Fruit fly (Drosophila melanogaster) whole organism, embryonic: Measurements from ENCODE around the gene CG8958.
A peak's percentile ranks its signal among the peaks of the same experiment; 100 is the strongest.

ENCODE experiments used
- Atf-2 ChIP-seq: fragments of 200-800 bp; sonication (Bioruptor generic); optimal IDR thresholded peaks from 2 replicates; lab custom pipeline; 2016; ENCODE audit warnings: missing biosample characterization, missing genetic modification characterization
- B-H2 ChIP-seq: fragments of 200-800 bp; sonication (Bioruptor generic); optimal IDR thresholded peaks from 2 replicates; lab custom pipeline; 2018; ENCODE audit warnings: missing biosample characterization, mild to moderate bottlenecking, missing genetic modification characterization
- Blimp-1 ChIP-seq: fragments of 200-800 bp; sonication (Bioruptor generic); optimal IDR thresholded peaks from 3 replicates; lab custom pipeline; 2018; ENCODE audit warnings: missing biosample characterization, missing genetic modification characterization, mild to moderate bottlenecking, moderate library complexity, missing genetic modification reagents
- CG11398 ChIP-seq: fragments of 200-800 bp; sonication (Bioruptor generic); optimal IDR thresholded peaks from 2 replicates; lab custom pipeline; 2016; ENCODE audit warnings: missing biosample characterization, missing genetic modification characterization
- CG12155 ChIP-seq: fragments of 200-800 bp; sonication (Bioruptor generic); optimal IDR thresholded peaks from 3 replicates; lab custom pipeline; 2016; ENCODE audit warnings: missing biosample characterization, missing genetic modification characterization
- CG1603 ChIP-seq: fragments of 200-800 bp; sonication (Bioruptor generic); optimal IDR thresholded peaks from 2 replicates; lab custom pipeline; 2019; ENCODE audit warnings: missing biosample characterization, mild to moderate bottlenecking, missing genetic modification characterization, moderate library complexity
- CG1647 ChIP-seq: fragments of 200-800 bp; sonication (Bioruptor generic); optimal IDR thresholded peaks from 3 replicates; lab custom pipeline; 2016; ENCODE audit warnings: missing biosample characterization, missing genetic modification characterization
- CG17912 ChIP-seq: fragments of 200-800 bp; sonication (Bioruptor generic); optimal IDR thresholded peaks from 2 replicates; lab custom pipeline; 2018; ENCODE audit warnings: missing biosample characterization, mild to moderate bottlenecking, missing genetic modification characterization
- CG18764 ChIP-seq: fragments of 200-800 bp; sonication (Bioruptor generic); optimal IDR thresholded peaks from 3 replicates; lab custom pipeline; 2016; ENCODE audit warnings: missing biosample characterization, missing genetic modification characterization
- CG2120 ChIP-seq: fragments of 200-800 bp; sonication (Bioruptor generic); optimal IDR thresholded peaks from 3 replicates; lab custom pipeline; 2016; ENCODE audit warnings: missing biosample characterization, missing genetic modification characterization
- CG8089 ChIP-seq: fragments of 200-800 bp; sonication (Bioruptor generic); optimal IDR thresholded peaks from 3 replicates; lab custom pipeline; 2016; ENCODE audit warnings: missing biosample characterization, missing genetic modification characterization
- CG8944 ChIP-seq: fragments of 200-800 bp; sonication (Bioruptor generic); optimal IDR thresholded peaks from 3 replicates; lab custom pipeline; 2016; ENCODE audit warnings: missing biosample characterization, missing genetic modification characterization
- CTCF ChIP-seq: fragments of 200-800 bp; sonication (Bioruptor generic); optimal IDR thresholded peaks from 2 replicates; lab custom pipeline; 2017; ENCODE audit warnings: missing biosample characterization, mild to moderate bottlenecking, missing genetic modification characterization, moderate library complexity
- Gug ChIP-seq: fragments of 200-800 bp; sonication (Bioruptor generic); IDR thresholded peaks from 4 replicates; pipeline ENCODE4 v1.3.6; 2022; ENCODE audit warnings: missing biosample characterization, missing genetic modification characterization
- Kr ChIP-seq: fragments of 200-800 bp; sonication (Bioruptor generic); optimal IDR thresholded peaks from 2 replicates; lab custom pipeline; 2017; ENCODE audit warnings: missing biosample characterization, mild to moderate bottlenecking, missing genetic modification characterization
- NC2β ChIP-seq: fragments of 200-800 bp; sonication (Bioruptor generic); optimal IDR thresholded peaks from 2 replicates; lab custom pipeline; 2016; ENCODE audit warnings: missing biosample characterization, missing genetic modification characterization
- NK7.1 ChIP-seq: fragments of 200-800 bp; sonication (Bioruptor generic); optimal IDR thresholded peaks from 3 replicates; lab custom pipeline; 2016; ENCODE audit warnings: missing biosample characterization, missing genetic modification characterization
- Side ChIP-seq: fragments of 200-800 bp; sonication (Bioruptor generic); optimal IDR thresholded peaks from 2 replicates; lab custom pipeline; 2016; ENCODE audit warnings: missing biosample characterization, missing genetic modification characterization
- Six4 ChIP-seq: fragments of 200-800 bp; sonication (Bioruptor generic); optimal IDR thresholded peaks from 2 replicates; lab custom pipeline; 2016; ENCODE audit warnings: missing biosample characterization, missing genetic modification characterization
- Xrp1 ChIP-seq: fragments of 200-800 bp; sonication (Bioruptor generic); IDR thresholded peaks from 2 replicates; pipeline ENCODE4 v1.3.6; 2022; ENCODE audit warnings: missing biosample characterization, missing genetic modification characterization
- YL-1 ChIP-seq: fragments of 200-800 bp; sonication (Bioruptor generic); optimal IDR thresholded peaks from 3 replicates; lab custom pipeline; 2017; ENCODE audit warnings: missing biosample characterization, mild to moderate bottlenecking, missing genetic modification characterization
- az2 ChIP-seq: fragments of 200-800 bp; sonication (Bioruptor generic); optimal IDR thresholded peaks from 3 replicates; lab custom pipeline; 2016; ENCODE audit warnings: missing biosample characterization, missing genetic modification characterization
- bowl ChIP-seq: fragments of 200-800 bp; sonication (Bioruptor generic); IDR thresholded peaks from 2 replicates; pipeline ENCODE4 v1.3.6; 2022; ENCODE audit warnings: missing biosample characterization, missing genetic modification characterization
- bsh ChIP-seq, 2 experiments: fragments of 200-800 bp; sonication (Bioruptor generic); optimal IDR thresholded peaks; 2 replicates each; lab custom pipeline; 2017 to 2018; ENCODE audit warnings: mild to moderate bottlenecking in 2 of 2, missing biosample characterization in 2 of 2, missing genetic modification characterization in 2 of 2, moderate library complexity in 1 of 2
- btn ChIP-seq: fragments of 200-800 bp; sonication (Bioruptor generic); optimal IDR thresholded peaks from 2 replicates; lab custom pipeline; 2016; ENCODE audit warnings: missing biosample characterization, missing genetic modification characterization
- cad ChIP-seq: fragments of >200 bp; optimal IDR thresholded peaks from 2 replicates; lab custom pipeline; 2017; ENCODE audit warnings: missing biosample characterization, missing genetic modification characterization
- chinmo ChIP-seq: fragments of 200-800 bp; sonication (Bioruptor generic); IDR thresholded peaks from 4 replicates; pipeline ENCODE4 v1.3.6; 2022; ENCODE audit warnings: missing biosample characterization, missing genetic modification characterization; ENCODE audit not compliant: partially characterized antibody
- cwo ChIP-seq: fragments of 200-800 bp; sonication (Bioruptor generic); optimal IDR thresholded peaks from 3 replicates; lab custom pipeline; 2017; ENCODE audit warnings: missing biosample characterization, missing genetic modification characterization, mild to moderate bottlenecking, moderate library complexity, missing genetic modification reagents
- dmrt99B ChIP-seq: fragments of 200-800 bp; sonication (Bioruptor generic); optimal IDR thresholded peaks from 2 replicates; lab custom pipeline; 2018; ENCODE audit warnings: missing biosample characterization, mild to moderate bottlenecking, missing genetic modification characterization, moderate library complexity
- fd64A ChIP-seq: fragments of 200-800 bp; sonication (Bioruptor generic); optimal IDR thresholded peaks from 3 replicates; lab custom pipeline; 2018; ENCODE audit warnings: missing biosample characterization, mild to moderate bottlenecking, missing genetic modification characterization
- gcm ChIP-seq: fragments of 200-800 bp; sonication (Bioruptor generic); optimal IDR thresholded peaks from 2 replicates; lab custom pipeline; 2019; ENCODE audit warnings: missing biosample characterization, mild to moderate bottlenecking, missing genetic modification characterization, moderate library complexity
- ham ChIP-seq: fragments of 200-800 bp; sonication (Bioruptor generic); IDR thresholded peaks from 2 replicates; pipeline ENCODE4 v1.3.6; 2022; ENCODE audit warnings: missing biosample characterization, missing genetic modification characterization
- hbn ChIP-seq: fragments of 200-800 bp; sonication (Bioruptor generic); IDR thresholded peaks from 2 replicates; pipeline ENCODE4 v1.3.6; 2022; ENCODE audit warnings: missing biosample characterization, missing genetic modification characterization; ENCODE audit not compliant: partially characterized antibody
- ind ChIP-seq: fragments of 200-800 bp; sonication (Bioruptor generic); optimal IDR thresholded peaks from 3 replicates; lab custom pipeline; 2016; ENCODE audit warnings: missing biosample characterization, missing genetic modification characterization
- ken ChIP-seq: fragments of 200-800 bp; sonication (Bioruptor generic); IDR thresholded peaks from 3 replicates; pipeline ENCODE4 v1.3.6; 2022; ENCODE audit warnings: missing biosample characterization, missing genetic modification characterization
- lab ChIP-seq: fragments of 200-800 bp; sonication (Bioruptor generic); optimal IDR thresholded peaks from 3 replicates; lab custom pipeline; 2017; ENCODE audit warnings: missing biosample characterization, missing genetic modification characterization, mild to moderate bottlenecking, moderate library complexity, missing genetic modification reagents
- lilli ChIP-seq: fragments of 200-800 bp; sonication (Bioruptor generic); optimal IDR thresholded peaks from 3 replicates; lab custom pipeline; 2016; ENCODE audit warnings: missing biosample characterization, missing genetic modification characterization
- lmd ChIP-seq: fragments of 200-800 bp; sonication (Bioruptor generic); IDR thresholded peaks from 2 replicates; pipeline ENCODE4 v1.3.6; 2022; ENCODE audit warnings: missing biosample characterization, missing genetic modification characterization
- mam ChIP-seq: fragments of 200-800 bp; sonication (Bioruptor generic); optimal IDR thresholded peaks from 3 replicates; lab custom pipeline; 2016; ENCODE audit warnings: missing biosample characterization, missing genetic modification characterization
- nau ChIP-seq: fragments of 200-800 bp; sonication (Bioruptor generic); optimal IDR thresholded peaks from 3 replicates; lab custom pipeline; 2017; ENCODE audit warnings: missing biosample characterization, mild to moderate bottlenecking, missing genetic modification characterization, missing genetic modification reagents
- pan ChIP-seq, 4 experiments: fragments of >200 bp in 3 of 4; fragments of 200-800 bp in 1 of 4; sonication (Bioruptor generic) in 1 of 4; optimal IDR thresholded peaks in 3 of 4; IDR thresholded peaks in 1 of 4; 2 replicates each; pipeline versions ENCODE4 v1.3.6 to Lab custom; 2017 to 2022; ENCODE audit warnings: missing biosample characterization in 2 of 4, missing genetic modification characterization in 2 of 4, mixed read lengths in 1 of 4
- phol ChIP-seq: fragments of 200-800 bp; sonication (Bioruptor generic); optimal IDR thresholded peaks from 3 replicates; lab custom pipeline; 2018; ENCODE audit warnings: missing biosample characterization, mild to moderate bottlenecking, missing genetic modification characterization, moderate library complexity
- ro ChIP-seq: fragments of 200-800 bp; sonication (Bioruptor generic); IDR thresholded peaks from 2 replicates; pipeline ENCODE4 v1.3.6; 2022; ENCODE audit warnings: missing biosample characterization, missing genetic modification characterization
- run ChIP-seq: fragments of 200-800 bp; sonication (Bioruptor generic); optimal IDR thresholded peaks from 3 replicates; lab custom pipeline; 2018; ENCODE audit warnings: missing biosample characterization, mild to moderate bottlenecking, missing genetic modification characterization
- scrt ChIP-seq: fragments of 200-800 bp; sonication (Bioruptor generic); optimal IDR thresholded peaks from 2 replicates; lab custom pipeline; 2018; ENCODE audit warnings: missing biosample characterization, mild to moderate bottlenecking, missing genetic modification characterization, moderate library complexity
- sisA ChIP-seq: fragments of 200-800 bp; sonication (Bioruptor generic); IDR thresholded peaks from 2 replicates; pipeline ENCODE4 v1.3.6; 2022; ENCODE audit warnings: missing biosample characterization, missing genetic modification characterization
- tup ChIP-seq: fragments of 200-800 bp; sonication (Bioruptor generic); optimal IDR thresholded peaks from 2 replicates; lab custom pipeline; 2016; ENCODE audit warnings: missing biosample characterization, mild to moderate bottlenecking, missing genetic modification characterization, moderate library complexity
- wek ChIP-seq: fragments of 200-800 bp; sonication (Bioruptor generic); optimal IDR thresholded peaks from 3 replicates; lab custom pipeline; 2018; ENCODE audit warnings: missing biosample characterization, mild to moderate bottlenecking, missing genetic modification characterization, moderate library complexity

The CG8958 gene

DNA sequence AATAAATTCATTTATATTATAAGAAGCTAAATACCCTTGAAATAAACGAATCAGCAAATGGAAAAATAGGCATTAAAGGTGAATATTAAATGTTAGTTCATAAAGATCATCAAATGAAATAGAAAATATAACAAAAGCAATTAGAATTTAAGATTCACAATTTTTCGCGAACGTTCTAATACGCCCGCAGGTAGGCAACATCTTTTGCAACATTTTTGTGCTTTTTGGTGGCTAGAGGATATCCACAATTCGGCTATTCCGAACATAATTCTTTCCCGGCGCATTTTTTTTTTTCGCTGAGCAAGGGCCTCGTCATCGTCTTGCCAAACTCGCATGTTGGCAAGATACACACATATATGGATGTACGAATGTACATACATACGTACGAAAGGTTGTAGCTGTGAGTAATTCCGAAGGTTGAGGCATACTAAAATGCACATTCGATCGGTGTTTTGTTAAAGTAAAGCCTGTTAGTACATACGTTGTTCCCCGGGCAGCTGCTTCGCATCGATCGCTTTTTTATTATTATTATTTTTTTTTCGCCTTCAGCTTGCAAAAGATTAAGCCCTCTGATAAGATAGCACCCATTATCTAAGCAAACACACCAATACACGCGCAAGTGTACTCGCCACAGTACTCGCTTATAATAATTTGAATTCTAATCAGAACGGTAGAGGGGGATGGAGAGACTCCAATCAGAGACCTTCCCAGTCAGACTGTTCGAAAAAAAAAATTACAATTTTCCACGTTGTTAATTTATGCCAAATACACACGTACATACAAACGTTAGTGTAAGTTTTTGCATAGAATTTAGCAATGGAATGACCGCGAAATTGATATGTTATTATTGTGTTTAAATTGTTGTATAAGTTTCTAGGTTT is 19.5 kb downstream of the CG8958 start (continued):
- TF ChIP-seq NK7.1: no peak
- TF ChIP-seq CG1603 (tag; lab: Kevin White, UChicago): no peak
- no peak for TF ChIP-seq nau (GFP tag; lab: Kevin White, UChicago)
- no peak for TF ChIP-seq chinmo (GFP tag; lab: Robert Waterston, UW)
- no peak for TF ChIP-seq ro
- TF ChIP-seq NC2β (GFP tag; lab: Kevin White, UChicago): no peak
- TF ChIP-seq az2: no peak
- TF ChIP-seq CTCF (GFP tag; lab: Kevin White, UChicago): no peak
- no peak for TF ChIP-seq Gug (GFP tag; lab: Robert Waterston, UW)

DNA sequence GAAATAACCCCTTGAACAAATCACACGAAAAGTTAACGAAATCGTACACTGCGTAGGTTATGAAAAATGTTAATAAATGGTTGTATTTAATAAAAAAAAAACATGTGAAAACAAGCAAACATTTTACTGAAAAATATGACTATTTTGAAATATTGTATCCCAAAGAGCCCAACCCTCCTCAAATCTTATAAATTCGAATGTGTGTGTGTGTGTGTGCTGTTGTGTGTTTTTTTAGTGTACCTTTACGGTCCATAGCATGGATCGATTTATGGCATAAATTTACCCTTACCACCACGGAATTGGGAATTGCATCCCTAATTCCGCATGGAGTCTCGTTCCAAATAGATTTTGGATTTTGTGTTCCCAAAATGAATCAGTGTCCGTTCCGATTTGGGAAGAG is 20.4 kb downstream of the CG8958 start:
- no peak for TF ChIP-seq tup (GFP tag; lab: Kevin White, UChicago)
- TF ChIP-seq CG11398 (GFP tag; lab: Kevin White, UChicago): no peak
- peak; percentile 56 for TF ChIP-seq lmd
- TF ChIP-seq CG1603 (tag; lab: Kevin White, UChicago): no peak
- TF ChIP-seq mam (GFP tag; lab: Kevin White, UChicago): peak; percentile 52
- TF ChIP-seq Atf-2 (GFP tag; lab: Kevin White, UChicago): peak; percentile 11
- TF ChIP-seq sisA (GFP tag; lab: Robert Waterston, UW): peak; percentile 66; the same call in 1 of the 2 replicates
- TF ChIP-seq ken (GFP tag; lab: Robert Waterston, UW): 0 out of 3 replicates have a peak, but pooled peaks have one; percentile 46
- peak; percentile 78 for TF ChIP-seq Xrp1 (GFP tag; lab: Robert Waterston, UW)
- no peak for TF ChIP-seq ham (GFP tag; lab: Robert Waterston, UW)
- TF ChIP-seq CG17912 (GFP tag; lab: Kevin White, UChicago): no peak
- peak; percentile 45 for TF ChIP-seq Side (GFP tag; lab: Kevin White, UChicago)
- no peak for TF ChIP-seq wek (GFP tag; lab: Kevin White, UChicago)
- peak; percentile 4 for TF ChIP-seq CG12155 (GFP tag; lab: Kevin White, UChicago)
- peak; percentile 12 for TF ChIP-seq CG1647
- peak; percentile 18 for TF ChIP-seq CG8944 (GFP tag; lab: Kevin White, UChicago)
- peak in 1 of 2 experiments; percentile 42 for TF ChIP-seq bsh (GFP tag; optimal IDR thresholded peaks at IDR 0.05; lab: Kevin White, UChicago)
- TF ChIP-seq lilli (GFP tag; lab: Kevin White, UChicago): peak; percentile 65
- TF ChIP-seq Kr: no peak
- TF ChIP-seq pan (optimal IDR thresholded peaks at IDR 0.05; lab: Kevin White, UChicago): no peak
- TF ChIP-seq pan (GFP tag; optimal IDR thresholded peaks at IDR 0.05 in 1 of 2, IDR thresholded peaks at IDR 0.05 in 1 of 2): peak in 1 of 2 experiments; percentile 60
- TF ChIP-seq ind: peak; percentile 41
- peak; percentile 28 for TF ChIP-seq phol (tag; lab: Kevin White, UChicago)
- peak; percentile 5 for TF ChIP-seq Six4 (GFP tag; lab: Kevin White, UChicago)
- TF ChIP-seq lab (GFP tag; lab: Kevin White, UChicago): peak; percentile 32
- no peak for TF ChIP-seq run (tag; lab: Kevin White, UChicago)
- no peak for TF ChIP-seq hbn
- no peak for TF ChIP-seq gcm (GFP tag; lab: Kevin White, UChicago)
- no peak for TF ChIP-seq fd64A (GFP tag; lab: Kevin White, UChicago)
- TF ChIP-seq Blimp-1 (GFP tag; lab: Kevin White, UChicago): peak; percentile 41
- TF ChIP-seq bowl (GFP tag; lab: Robert Waterston, UW): no peak
- TF ChIP-seq CG2120: peak; percentile 35
- no peak for TF ChIP-seq scrt (GFP tag; lab: Kevin White, UChicago)
- no peak for TF ChIP-seq YL-1 (GFP tag; lab: Kevin White, UChicago)
- peak; percentile 63 for TF ChIP-seq dmrt99B (tag; lab: Kevin White, UChicago)
- TF ChIP-seq CG18764 (GFP tag; lab: Kevin White, UChicago): peak; percentile 5
- TF ChIP-seq B-H2 (GFP tag; lab: Kevin White, UChicago): no peak
- no peak for TF ChIP-seq CG8089
- TF ChIP-seq btn (GFP tag; lab: Kevin White, UChicago): no peak
- TF ChIP-seq cwo (GFP tag; lab: Kevin White, UChicago): no peak
- TF ChIP-seq cad (GFP tag; lab: Kevin White, UChicago): no peak
